Fruit fly (Drosophila melanogaster) Kc167 (cell line): ENCODE measurements around the gene CG32106.

Experiments
- h ChIP-seq: fragments of >200 bp; optimal IDR thresholded peaks from 3 replicates; lab custom pipeline; 2018; ENCODE audit warnings: missing external identifiers
- psq ChIP-seq: fragments of >200 bp; optimal IDR thresholded peaks from 2 replicates; lab custom pipeline; 2017; ENCODE audit warnings: missing external identifiers
- ttk ChIP-seq: sonication (Bioruptor generic); optimal IDR thresholded peaks from 2 replicates; lab custom pipeline; 2017; ENCODE audit warnings: missing external identifiers

DNA sequence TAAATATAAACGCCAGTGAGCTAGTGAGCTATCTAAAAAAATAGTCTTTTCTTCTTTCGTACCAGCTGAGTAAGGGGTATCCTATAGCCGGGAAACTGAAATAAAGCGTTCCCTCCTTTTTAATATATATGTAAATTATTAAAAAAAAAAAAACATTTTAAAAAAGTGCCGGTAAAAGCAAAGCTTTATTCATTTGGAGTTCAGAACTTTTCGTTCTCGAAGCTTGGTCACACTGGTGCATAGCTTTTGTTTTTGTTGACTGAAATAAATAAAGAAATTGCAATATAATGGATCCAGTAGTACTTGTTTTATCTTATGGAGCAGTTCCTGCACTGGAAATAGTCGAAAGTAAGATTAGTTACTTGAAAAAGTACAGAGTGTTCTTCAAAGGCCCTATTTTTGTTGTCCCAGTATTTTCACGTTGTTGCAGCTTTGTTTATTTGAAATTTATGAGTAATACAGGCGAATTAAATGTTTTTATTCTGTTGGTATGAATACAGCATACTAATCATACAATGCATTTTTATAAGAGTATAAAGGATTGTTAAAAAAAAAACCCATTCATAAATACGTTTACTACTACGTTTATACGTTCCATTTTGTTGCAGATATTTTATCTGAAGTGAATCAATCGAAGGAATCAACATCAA is 33.3 kb downstream of the CG32106 start, which contains the start of gene CG32109:
- TF ChIP-seq h (lab: Kevin White, UChicago), result no peak
- TF ChIP-seq psq (lab: Kevin White, UChicago), result no peak
- TF ChIP-seq ttk (lab: Kevin White, UChicago), result no peak
